Worm (Caenorhabditis elegans): ENCODE data around the gene W06H8.2.

W06H8.2 gene

DNA sequence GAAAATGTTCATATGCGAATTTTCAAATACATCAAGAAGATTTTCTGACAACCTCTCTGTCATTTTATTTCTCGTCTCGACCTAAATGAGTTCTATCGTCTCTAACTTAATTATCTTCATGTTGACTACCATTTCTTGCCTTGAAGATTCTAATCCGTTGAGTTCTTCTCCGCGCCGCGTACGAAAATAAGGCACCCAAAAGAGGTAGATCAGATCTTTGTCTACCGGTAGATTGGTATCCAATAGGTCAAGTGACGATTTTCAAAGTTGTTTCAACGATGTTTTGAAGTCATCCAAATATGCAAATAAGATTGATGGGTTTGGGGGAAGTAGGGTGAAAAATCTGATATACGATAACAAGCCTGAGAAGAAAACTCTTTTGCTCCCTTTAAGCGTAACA lies 47.4 kb downstream of the W06H8.2 start:
- no peak for TF ChIP-seq pax-1 (tag; optimal IDR thresholded peaks at IDR 0.05)
- no peak for TF ChIP-seq syd-9 (tag; optimal IDR thresholded peaks at IDR 0.05)
- no peak for TF ChIP-seq elt-4 (tag; optimal IDR thresholded peaks at IDR 0.05)
- TF ChIP-seq unc-86 (tag; optimal IDR thresholded peaks at IDR 0.05), result no peak
- TF ChIP-seq ceh-19 (GFP tag; optimal IDR thresholded peaks at IDR 0.05), result no peak
- TF ChIP-seq C08G9.2 (tag; optimal IDR thresholded peaks at IDR 0.05), result no peak
- no peak for TF ChIP-seq gmeb-2 (tag; optimal IDR thresholded peaks at IDR 0.05)
- TF ChIP-seq elt-2 (tag; optimal IDR thresholded peaks at IDR 0.05), result no peak
- no peak for TF ChIP-seq ceh-14 (tag; optimal IDR thresholded peaks at IDR 0.05)
- TF ChIP-seq K02D7.2 (tag; optimal IDR thresholded peaks at IDR 0.05), result no peak
- no peak for TF ChIP-seq tbx-2 (tag; optimal IDR thresholded peaks at IDR 0.05)
- TF ChIP-seq tbx-7 (tag; optimal IDR thresholded peaks at IDR 0.05), result no peak
- no peak for TF ChIP-seq nhr-11 (tag; optimal IDR thresholded peaks at IDR 0.05)

Measured in whole organism, late embryonic.